Worm (Caenorhabditis elegans) whole organism, L4 larva: ENCODE results near the gene srh-40.

ENCODE experiments used
- F26F4.8 ChIP-seq: fragments of 200-800 bp; sonication (Bioruptor generic); conservative IDR thresholded peaks from 2 replicates; pipeline ENCODE4 v1.3.6; 2022; ENCODE audit warnings: missing genetic modification characterization, missing compliant biosample characterization
- F44E2.7 ChIP-seq: fragments of 200-800 bp; sonication (Bioruptor generic); IDR thresholded peaks from 2 replicates; pipeline ENCODE4 v2.1.2; 2022; ENCODE audit warnings: missing genetic modification characterization, missing compliant biosample characterization
- F49E8.2 ChIP-seq: sonication (generic microtip); optimal IDR thresholded peaks from 2 replicates; lab custom pipeline; 2016; ENCODE audit warnings: missing compliant biosample characterization, mild to moderate bottlenecking, missing genetic modification characterization, borderline replicate concordance
- R02D3.7 ChIP-seq: fragments of 150-350 bp; sonication (generic microtip); optimal IDR thresholded peaks from 3 replicates; lab custom pipeline; 2014; ENCODE audit warnings: missing biosample characterization, missing genetic modification characterization
- T20F7.1 ChIP-seq: fragments of 200-800 bp; sonication (Bioruptor generic); optimal IDR thresholded peaks from 2 replicates; lab custom pipeline; 2018; ENCODE audit warnings: mild to moderate bottlenecking, missing genetic modification characterization, missing compliant biosample characterization
- Y5F2A.4 ChIP-seq: fragments of 200-800 bp; sonication (Bioruptor generic); optimal IDR thresholded peaks from 2 replicates; lab custom pipeline; 2018; ENCODE audit warnings: mild to moderate bottlenecking, missing genetic modification characterization, missing compliant biosample characterization
- Y75B8A.6 ChIP-seq: fragments of 200-800 bp; sonication (Bioruptor generic); IDR thresholded peaks from 2 replicates; pipeline ENCODE4 v1.3.6; 2022; ENCODE audit warnings: missing genetic modification reagents, missing genetic modification characterization, missing compliant biosample characterization
- ZK337.2 ChIP-seq: fragments of 200-800 bp; sonication (Bioruptor generic); IDR thresholded peaks from 2 replicates; pipeline ENCODE4 v1.3.6; 2022; ENCODE audit warnings: missing genetic modification reagents, missing genetic modification characterization, missing compliant biosample characterization
- ZK546.5 ChIP-seq, 2 experiments: sonication (generic microtip); optimal IDR thresholded peaks; 2 replicates each; lab custom pipeline; 2017; ENCODE audit warnings: missing biosample characterization in 2 of 2, missing genetic modification characterization in 2 of 2
- aha-1 ChIP-seq: fragments of 150-350 bp; peaks from one replicate; lab custom pipeline; 2014; ENCODE audit warnings: missing biosample characterization, missing genetic modification characterization
- attf-4 ChIP-seq: sonication (generic microtip); optimal IDR thresholded peaks from 3 replicates; lab custom pipeline; 2017; ENCODE audit warnings: missing biosample characterization, missing genetic modification characterization
- ceh-20 ChIP-seq: fragments of 200-800 bp; sonication (Bioruptor generic); IDR thresholded peaks from 2 replicates; pipeline ENCODE4 v1.3.6; 2022; ENCODE audit warnings: missing genetic modification reagents, missing genetic modification characterization, missing compliant biosample characterization
- ceh-28 ChIP-seq: fragments of 150-350 bp; optimal IDR thresholded peaks from 2 replicates; lab custom pipeline; 2014; ENCODE audit warnings: missing biosample characterization, missing genetic modification reagents, missing genetic modification characterization
- ceh-82 ChIP-seq: sonication (generic microtip); optimal IDR thresholded peaks from 2 replicates; lab custom pipeline; 2017; ENCODE audit warnings: missing biosample characterization, missing genetic modification characterization
- cey-2 ChIP-seq: sonication (generic microtip); optimal IDR thresholded peaks from 3 replicates; lab custom pipeline; 2017; ENCODE audit warnings: missing genetic modification characterization, mild to moderate bottlenecking, missing compliant biosample characterization, antibody characterized with exemption, borderline replicate concordance; ENCODE audit not compliant: insufficient read depth
- daf-16 ChIP-seq, 3 experiments: sonication (generic microtip); optimal IDR thresholded peaks; 2 replicates each; lab custom pipeline; 2016 to 2017; ENCODE audit warnings: missing genetic modification characterization in 3 of 3, missing genetic modification reagents in 3 of 3, mild to moderate bottlenecking in 2 of 3, missing compliant biosample characterization in 2 of 3, missing biosample characterization in 1 of 3, moderate library complexity in 1 of 3
- dmd-6 ChIP-seq: fragments of 200-800 bp; sonication (Bioruptor generic); IDR thresholded peaks from 2 replicates; pipeline ENCODE4 v1.3.6; 2022; ENCODE audit warnings: missing genetic modification reagents, missing genetic modification characterization, missing compliant biosample characterization
- dmd-8 ChIP-seq: fragments of 200-800 bp; sonication (Bioruptor generic); IDR thresholded peaks from 2 replicates; pipeline ENCODE4 v1.3.6; 2022; ENCODE audit warnings: missing genetic modification characterization, missing compliant biosample characterization
- dpl-1 ChIP-seq: fragments of 150-350 bp; optimal IDR thresholded peaks from 2 replicates; lab custom pipeline; 2014; ENCODE audit warnings: missing biosample characterization, missing genetic modification reagents, missing genetic modification characterization
- duxl-1 ChIP-seq: sonication (generic microtip); optimal IDR thresholded peaks from 2 replicates; lab custom pipeline; 2016; ENCODE audit warnings: mild to moderate bottlenecking, missing genetic modification characterization, moderate library complexity, missing compliant biosample characterization; ENCODE audit not compliant: poor library complexity
- gei-8 ChIP-seq: fragments of 200-800 bp; sonication (Bioruptor generic); optimal IDR thresholded peaks from 2 replicates; lab custom pipeline; 2018; ENCODE audit warnings: mild to moderate bottlenecking, missing genetic modification characterization, missing compliant biosample characterization
- hif-1 ChIP-seq, 2 experiments: sonication (generic microtip); optimal IDR thresholded peaks; 2 replicates each; lab custom pipeline; 2016 to 2017; ENCODE audit warnings: missing compliant biosample characterization in 2 of 2, missing genetic modification characterization in 2 of 2, missing genetic modification reagents in 2 of 2, missing genotype in 2 of 2, mild to moderate bottlenecking in 1 of 2
- hlh-30 ChIP-seq: sonication (generic microtip); optimal IDR thresholded peaks from 2 replicates; lab custom pipeline; 2017; ENCODE audit warnings: antibody characterized with exemption, mild to moderate bottlenecking, missing genetic modification characterization, missing compliant biosample characterization; ENCODE audit not compliant: insufficient read depth
- jun-1 ChIP-seq: fragments of 150-350 bp; optimal IDR thresholded peaks from 2 replicates; lab custom pipeline; 2014; ENCODE audit warnings: missing biosample characterization, missing genetic modification reagents, missing genetic modification characterization
- lim-7 ChIP-seq: fragments of 200-800 bp; sonication (Bioruptor generic); IDR thresholded peaks from 2 replicates; pipeline ENCODE4 v1.3.6; 2022; ENCODE audit warnings: missing genetic modification characterization, missing compliant biosample characterization
- lin-1 ChIP-seq: fragments of 200-800 bp; sonication (Bioruptor generic); IDR thresholded peaks from 2 replicates; pipeline ENCODE4 v1.3.6; 2022; ENCODE audit warnings: missing genetic modification reagents, missing genetic modification characterization, missing compliant biosample characterization
- lin-38 ChIP-seq: fragments of 200-800 bp; sonication (Bioruptor generic); IDR thresholded peaks from 2 replicates; pipeline ENCODE4 v1.3.6; 2022; ENCODE audit warnings: missing genetic modification reagents, missing genetic modification characterization, missing compliant biosample characterization
- lsy-2 ChIP-seq, 2 experiments: fragments of 150-350 bp in 1 of 2; sonication (generic microtip) in 1 of 2; optimal IDR thresholded peaks; 2 replicates each; lab custom pipeline; 2014 to 2017; ENCODE audit warnings: missing biosample characterization in 2 of 2, missing genetic modification characterization in 2 of 2
- madf-5 ChIP-seq, 2 experiments: fragments of 200-800 bp; sonication (Bioruptor generic); IDR thresholded peaks; 2 replicates each; pipeline ENCODE4 v1.3.6; 2022; ENCODE audit warnings: missing compliant biosample characterization in 2 of 2, missing genetic modification characterization in 2 of 2
- mdt-29 ChIP-seq: fragments of 200-800 bp; sonication (Bioruptor generic); IDR thresholded peaks from 2 replicates; pipeline ENCODE4 v1.3.6; 2022; ENCODE audit warnings: missing genetic modification reagents, missing genetic modification characterization, missing compliant biosample characterization
- mep-1 ChIP-seq: fragments of 150-350 bp; sonication (generic microtip); optimal IDR thresholded peaks from 3 replicates; lab custom pipeline; 2014; ENCODE audit warnings: missing biosample characterization, missing genetic modification characterization
- mxl-3 ChIP-seq: fragments of 200-800 bp; sonication (Bioruptor generic); optimal IDR thresholded peaks from 2 replicates; lab custom pipeline; 2018; ENCODE audit warnings: mild to moderate bottlenecking, missing genetic modification characterization, missing compliant biosample characterization
- nhr-11 ChIP-seq: fragments of 150-350 bp; optimal IDR thresholded peaks from 2 replicates; lab custom pipeline; 2014; ENCODE audit warnings: missing biosample characterization, missing genetic modification characterization
- nhr-25 ChIP-seq: sonication (generic microtip); optimal IDR thresholded peaks from 2 replicates; lab custom pipeline; 2017; ENCODE audit warnings: missing genetic modification characterization, mild to moderate bottlenecking, missing compliant biosample characterization, antibody characterized with exemption, moderate library complexity, borderline replicate concordance; ENCODE audit not compliant: insufficient read depth
- nhr-28 ChIP-seq: fragments of 150-350 bp; optimal IDR thresholded peaks from 2 replicates; lab custom pipeline; 2014; ENCODE audit warnings: missing biosample characterization, missing genetic modification characterization
- nhr-6 ChIP-seq: fragments of 150-350 bp; optimal IDR thresholded peaks from 2 replicates; lab custom pipeline; 2014; ENCODE audit warnings: missing biosample characterization, missing genetic modification characterization
- php-3 ChIP-seq: fragments of 200-800 bp; sonication (Bioruptor generic); IDR thresholded peaks from 2 replicates; pipeline ENCODE4 v1.3.6; 2022; ENCODE audit warnings: missing genetic modification reagents, missing genetic modification characterization, missing compliant biosample characterization
- rbr-2 ChIP-seq: sonication (generic microtip); optimal IDR thresholded peaks from 2 replicates; lab custom pipeline; 2016; ENCODE audit warnings: missing genotype, missing genetic modification characterization, missing compliant biosample characterization
- saeg-2 ChIP-seq: fragments of 200-800 bp; sonication (Bioruptor generic); IDR thresholded peaks from 2 replicates; pipeline ENCODE4 v1.3.6; 2022; ENCODE audit warnings: missing genetic modification reagents, missing genetic modification characterization, missing compliant biosample characterization
- sdz-12 ChIP-seq: fragments of 200-800 bp; sonication (Bioruptor generic); optimal IDR thresholded peaks from 2 replicates; lab custom pipeline; 2018; ENCODE audit warnings: mild to moderate bottlenecking, missing genetic modification characterization, missing compliant biosample characterization
- snpc-4 ChIP-seq: fragments of 150-350 bp; optimal IDR thresholded peaks from 2 replicates; lab custom pipeline; 2014; ENCODE audit warnings: missing biosample characterization, missing genetic modification characterization
- spr-1 ChIP-seq: sonication (generic microtip); optimal IDR thresholded peaks from 2 replicates; lab custom pipeline; 2016; ENCODE audit warnings: mild to moderate bottlenecking, missing genetic modification characterization, missing compliant biosample characterization
- tra-1 ChIP-seq: fragments of 200-800 bp; sonication (Bioruptor generic); IDR thresholded peaks from 2 replicates; pipeline ENCODE4 v1.3.6; 2022; ENCODE audit warnings: missing genetic modification reagents, missing genetic modification characterization, missing compliant biosample characterization
- unc-62 ChIP-seq, 3 experiments: fragments of 150-350 bp in 1 of 3; sonication (generic microtip); optimal IDR thresholded peaks in 2 of 3; peaks in 1 of 3; 1 replicate in 1 of 3; 2 replicates in 2 of 3; lab custom pipeline; 2014 to 2017; ENCODE audit warnings: missing biosample characterization in 3 of 3, missing genetic modification characterization in 3 of 3, missing genetic modification reagents in 3 of 3, missing genotype in 1 of 3
- zfp-2 ChIP-seq: sonication (generic microtip); optimal IDR thresholded peaks from 2 replicates; lab custom pipeline; 2016; ENCODE audit warnings: mild to moderate bottlenecking, missing genetic modification characterization, missing compliant biosample characterization
- ztf-11 ChIP-seq: fragments of 150-350 bp; optimal IDR thresholded peaks from 2 replicates; lab custom pipeline; 2014; ENCODE audit warnings: missing biosample characterization, missing genetic modification characterization

The srh-40 gene

ce11 chrIII:6605442-6605992 lies 5.1 kb upstream of the srh-40 start:
- TF ChIP-seq ceh-82 (no peak), lin-1 (no peak), ZK337.2 (GFP tag; lab: Robert Waterston, UW) (0 out of 2 replicates have a peak, but pooled peaks have one; percentile 13), php-3 (GFP tag; lab: Robert Waterston, UW) (no peak), nhr-11 (tag; lab: Kevin White, UChicago) (no peak), ceh-28 (no peak)

- peak in 1 of 2 experiments; percentile 75 for TF ChIP-seq hif-1 (tag; optimal IDR thresholded peaks at IDR 0.05; lab: Kevin White, UChicago)
- peak; percentile 77 for TF ChIP-seq duxl-1 (tag; lab: Kevin White, UChicago)
- 0 out of 4 replicates have a peak, but pooled peaks have one; percentile 21 to 57 for TF ChIP-seq madf-5 (GFP tag; IDR thresholded peaks at IDR 0.05; lab: Robert Waterston, UW)
- no peak for TF ChIP-seq attf-4 (tag; lab: Kevin White, UChicago)
- TF ChIP-seq cey-2 (tag; lab: Kevin White, UChicago) = peak; percentile 7
- 0 out of 2 replicates have a peak, but pooled peaks have one; percentile 33 for TF ChIP-seq ZK337.2 (GFP tag; lab: Robert Waterston, UW)
- no peak for TF ChIP-seq F44E2.7
- TF ChIP-seq ceh-20 (GFP tag; lab: Robert Waterston, UW) = peak; percentile 61
- TF ChIP-seq dmd-6 = peak; percentile 62
- peak; percentile 54; the same call in 1 of the 2 replicates for TF ChIP-seq mdt-29 (GFP tag; lab: Robert Waterston, UW)
- peak; percentile 83 for TF ChIP-seq lin-38 (GFP tag; lab: Robert Waterston, UW)
- no peak for TF ChIP-seq dmd-8 (GFP tag; lab: Robert Waterston, UW)
- TF ChIP-seq nhr-6 (tag; lab: Kevin White, UChicago) = peak; percentile 47
- TF ChIP-seq jun-1 (tag; lab: Kevin White, UChicago) = peak; percentile 10
- TF ChIP-seq ztf-11 (tag; lab: Kevin White, UChicago) = no peak
- peak; percentile 41 for TF ChIP-seq nhr-28 (tag; lab: Kevin White, UChicago)
- TF ChIP-seq snpc-4 (tag; lab: Kevin White, UChicago) = no peak
- peak; percentile 54 for TF ChIP-seq sdz-12 (GFP tag; lab: Kevin White, UChicago)
- peak; percentile 63; the same call in 1 of the 2 replicates for TF ChIP-seq saeg-2 (GFP tag; lab: Robert Waterston, UW)
- peak; percentile 87 for TF ChIP-seq mep-1 (tag; lab: Kevin White, UChicago)
- peak; percentile 57 for TF ChIP-seq spr-1 (tag; lab: Kevin White, UChicago)
- peak; percentile 29 for TF ChIP-seq nhr-11 (tag; lab: Kevin White, UChicago)
- TF ChIP-seq rbr-2 = peak; percentile 59
- peak; percentile 77 for TF ChIP-seq tra-1 (GFP tag; lab: Robert Waterston, UW)
- peak; percentile 70; the same call in 1 of the 2 replicates for TF ChIP-seq Y75B8A.6 (GFP tag; lab: Robert Waterston, UW)
- TF ChIP-seq aha-1 (tag; lab: Kevin White, UChicago) = no peak
- TF ChIP-seq hlh-30 (tag; lab: Kevin White, UChicago) = peak; percentile 95
- no peak for TF ChIP-seq ZK546.5 (tag; optimal IDR thresholded peaks at IDR 0.05; lab: Kevin White, UChicago)
- TF ChIP-seq T20F7.1 = peak; percentile 67
- TF ChIP-seq unc-62 (GFP tag; optimal IDR thresholded peaks at IDR 0.05 in 1 of 2; lab: Kevin White, UChicago) = peak in 1 of 2 experiments; percentile 92
- no peak for TF ChIP-seq unc-62 (tag; optimal IDR thresholded peaks at IDR 0.05; lab: Kevin White, UChicago)
- no peak for TF ChIP-seq F26F4.8 (GFP tag; lab: Robert Waterston, UW)
- peak; percentile 17 to 68 for TF ChIP-seq daf-16 (GFP tag; optimal IDR thresholded peaks at IDR 0.05; lab: Kevin White, UChicago)
- TF ChIP-seq daf-16 (tag; optimal IDR thresholded peaks at IDR 0.05; lab: Kevin White, UChicago) = peak; percentile 68
- peak; percentile 29 for TF ChIP-seq F49E8.2 (tag; lab: Kevin White, UChicago)
- peak; percentile 83 for TF ChIP-seq mxl-3 (GFP tag; lab: Kevin White, UChicago)
- TF ChIP-seq zfp-2 (tag; lab: Kevin White, UChicago) = no peak
- TF ChIP-seq lim-7 = peak; percentile 54; the same call in 1 of the 2 replicates
- TF ChIP-seq lsy-2 (tag; optimal IDR thresholded peaks at IDR 0.05; lab: Kevin White, UChicago) = peak; percentile 62 to 84
- TF ChIP-seq Y5F2A.4 (GFP tag; lab: Kevin White, UChicago) = no peak
- TF ChIP-seq R02D3.7 (tag; lab: Kevin White, UChicago) = no peak
- TF ChIP-seq gei-8 (GFP tag; lab: Kevin White, UChicago) = peak; percentile 30
- peak; percentile 69 for TF ChIP-seq nhr-25
- TF ChIP-seq dpl-1 (GFP tag; lab: Kevin White, UChicago) = peak; percentile 62
These were observed 4.6 kb upstream of the srh-40 start for ce11 chrIII:6606022-6606467.
